Fruit fly (Drosophila melanogaster): ENCODE results near the gene CG31917.

CG31917 gene

dm6 chr2L:5054953-5055352 lies 44.3 kb upstream of the CG31917 start, which contains the start of the genes CG14036 and His3.3A:
Gene CG14036 (minus strand): TSS chr2L:5055016.
Gene His3.3A (plus strand): TSS chr2L:5055058.
- TF ChIP-seq br (optimal IDR thresholded peaks at IDR 0.05) (no peak), ac (GFP tag; optimal IDR thresholded peaks at IDR 0.05) (no peak), HLH3B (GFP tag; IDR thresholded peaks at IDR 0.05) (no peak), prd (optimal IDR thresholded peaks at IDR 0.05) (no peak), prd (GFP tag; IDR thresholded peaks at IDR 0.05) (no peak), NC2α (GFP tag; optimal IDR thresholded peaks at IDR 0.05) (no peak), CG4404 (GFP tag; IDR thresholded peaks at IDR 0.05) (no peak), crc (GFP tag; optimal IDR thresholded peaks at IDR 0.05) (no peak), sens-2 (GFP tag; IDR thresholded peaks at IDR 0.05) (no peak), HLHmδ (GFP tag; optimal IDR thresholded peaks at IDR 0.05) (peak; percentile 74), sna (GFP tag; IDR thresholded peaks at IDR 0.05; ENCODE audit: partially characterized antibody) (peak; percentile 66), Dip2 (GFP tag; IDR thresholded peaks at IDR 0.05) (no peak), CG11247 (GFP tag; IDR thresholded peaks at IDR 0.05) (no peak), CG10267 (tag; optimal IDR thresholded peaks at IDR 0.05) (peak; percentile 67), CG2120 (GFP tag; optimal IDR thresholded peaks at IDR 0.05) (peak; percentile 46), NfI (GFP tag; optimal IDR thresholded peaks at IDR 0.05) (no peak), gro (GFP tag; optimal IDR thresholded peaks at IDR 0.05) (no peak), wek (GFP tag; optimal IDR thresholded peaks at IDR 0.05) (peak; percentile 100), CG9609 (GFP tag; optimal IDR thresholded peaks at IDR 0.05) (no peak), CG4424 (GFP tag; optimal IDR thresholded peaks at IDR 0.05) (no peak), CG17361 (GFP tag; IDR thresholded peaks at IDR 0.05) (peak; percentile 40; the same call in 1 of the 3 replicates), ATbp (GFP tag; optimal IDR thresholded peaks at IDR 0.05) (no peak), CG13624 (GFP tag; optimal IDR thresholded peaks at IDR 0.05) (no peak), Hand (GFP tag; optimal IDR thresholded peaks at IDR 0.05) (no peak), slp2 (GFP tag; optimal IDR thresholded peaks at IDR 0.05) (no peak), Opbp (GFP tag; IDR thresholded peaks at IDR 0.05; ENCODE audit: partially characterized antibody) (peak; percentile 63; the same call in 2 of the 3 replicates), CG11695 (GFP tag; IDR thresholded peaks at IDR 0.05) (0 out of 3 replicates have a peak, but pooled peaks have one; percentile 11), Asciz (GFP tag; optimal IDR thresholded peaks at IDR 0.05) (no peak), vfl (GFP tag; optimal IDR thresholded peaks at IDR 0.05) (no peak), Sox102F (GFP tag; optimal IDR thresholded peaks at IDR 0.05) (no peak), CG14965 (GFP tag; optimal IDR thresholded peaks at IDR 0.05; ENCODE audit: borderline replicate concordance) (no peak), inv (GFP tag; IDR thresholded peaks at IDR 0.05; ENCODE audit: partially characterized antibody) (peak; percentile 43; the same call in 1 of the 2 replicates), disco-r (GFP tag; optimal IDR thresholded peaks at IDR 0.05) (no peak), HmgD (GFP tag; optimal IDR thresholded peaks at IDR 0.05) (no peak), Sry-δ (GFP tag; optimal IDR thresholded peaks at IDR 0.05) (peak; percentile 65), ewg (GFP tag; optimal IDR thresholded peaks at IDR 0.05) (peak; percentile 40), CG1832 (GFP tag; optimal IDR thresholded peaks at IDR 0.05) (no peak), Nf-YB (GFP tag; optimal IDR thresholded peaks at IDR 0.05) (no peak), crol (GFP tag; IDR thresholded peaks at IDR 0.05) (peak; percentile 98), lola (GFP tag; optimal IDR thresholded peaks at IDR 0.05) (no peak), CG12071 (GFP tag; optimal IDR thresholded peaks at IDR 0.05) (no peak), Ssrp (tag; optimal IDR thresholded peaks at IDR 0.05) (no peak), abd-A (tag; optimal IDR thresholded peaks at IDR 0.05) (no peak), CG5180 (GFP tag; optimal IDR thresholded peaks at IDR 0.05) (no peak), wor (GFP tag; IDR thresholded peaks at IDR 0.05) (no peak), HHEX (GFP tag; optimal IDR thresholded peaks at IDR 0.05) (peak; percentile 24), maf-S (GFP tag; optimal IDR thresholded peaks at IDR 0.05) (no peak), CG34376 (GFP tag; optimal IDR thresholded peaks at IDR 0.05) (peak; percentile 42), kah (GFP tag; optimal IDR thresholded peaks at IDR 0.05) (no peak), exex (tag; optimal IDR thresholded peaks at IDR 0.05) (no peak), CG13287 (GFP tag; IDR thresholded peaks at IDR 0.05; ENCODE audit: partially characterized antibody) (peak; percentile 81)

Data from whole organism, embryonic.